Fruit fly (Drosophila melanogaster) whole organism, embryonic: Measurements from ENCODE around the gene sqh.

Experiments used
- Antp ChIP-seq: fragments of 200-800 bp; sonication (Bioruptor generic); optimal IDR thresholded peaks from 3 replicates; lab custom pipeline; 2016; ENCODE audit warnings: missing biosample characterization, missing genetic modification characterization
- BtbVII ChIP-seq: fragments of 200-800 bp; sonication (Bioruptor generic); optimal IDR thresholded peaks from 3 replicates; lab custom pipeline; 2017; ENCODE audit warnings: missing biosample characterization, mild to moderate bottlenecking, missing genetic modification characterization
- CG10366 ChIP-seq: fragments of 200-800 bp; sonication (Bioruptor generic); IDR thresholded peaks from 2 replicates; pipeline ENCODE4 v1.3.6; 2022; ENCODE audit warnings: missing biosample characterization, missing genetic modification characterization
- CG12155 ChIP-seq: fragments of 200-800 bp; sonication (Bioruptor generic); optimal IDR thresholded peaks from 3 replicates; lab custom pipeline; 2016; ENCODE audit warnings: missing biosample characterization, missing genetic modification characterization
- CG13775 ChIP-seq: fragments of 200-800 bp; sonication (Bioruptor generic); optimal IDR thresholded peaks from 3 replicates; lab custom pipeline; 2017; ENCODE audit warnings: missing biosample characterization, mild to moderate bottlenecking, missing genetic modification characterization
- CG13894 ChIP-seq: fragments of 200-800 bp; sonication (Bioruptor generic); optimal IDR thresholded peaks from 3 replicates; lab custom pipeline; 2018; ENCODE audit warnings: missing biosample characterization, mild to moderate bottlenecking, missing genetic modification characterization, moderate library complexity
- CG17359 ChIP-seq: fragments of 200-800 bp; sonication (Bioruptor generic); optimal IDR thresholded peaks from 3 replicates; lab custom pipeline; 2018; ENCODE audit warnings: missing biosample characterization, mild to moderate bottlenecking, missing genetic modification characterization, moderate library complexity
- CG17361 ChIP-seq: fragments of 200-800 bp; sonication (Bioruptor generic); IDR thresholded peaks from 3 replicates; pipeline ENCODE4 v1.3.6; 2022; ENCODE audit warnings: missing biosample characterization, missing genetic modification characterization
- CG17829 ChIP-seq: fragments of 200-800 bp; optimal IDR thresholded peaks from 2 replicates; lab custom pipeline; 2019; ENCODE audit warnings: missing biosample characterization, mild to moderate bottlenecking, missing genetic modification characterization, moderate library complexity
- CG1832 ChIP-seq: fragments of 200-800 bp; sonication (Bioruptor generic); optimal IDR thresholded peaks from 2 replicates; lab custom pipeline; 2017; ENCODE audit warnings: missing biosample characterization, mild to moderate bottlenecking, missing genetic modification characterization, inconsistent platforms
- CG2202 ChIP-seq: fragments of 200-800 bp; sonication (Bioruptor generic); optimal IDR thresholded peaks from 2 replicates; lab custom pipeline; 2018; ENCODE audit warnings: missing biosample characterization, mild to moderate bottlenecking, missing genetic modification characterization
- CG31224 ChIP-seq: fragments of 200-800 bp; sonication (Bioruptor generic); IDR thresholded peaks from 2 replicates; pipeline ENCODE4 v1.3.6; 2022; ENCODE audit warnings: missing biosample characterization, missing genetic modification characterization
- CG31441 ChIP-seq: fragments of 200-800 bp; sonication (Bioruptor generic); IDR thresholded peaks from 2 replicates; pipeline ENCODE4 v1.3.6; 2022; ENCODE audit warnings: missing biosample characterization, missing genetic modification characterization
- CG3281 ChIP-seq: fragments of 200-800 bp; sonication (Bioruptor generic); optimal IDR thresholded peaks from 3 replicates; lab custom pipeline; 2017; ENCODE audit warnings: missing biosample characterization, mild to moderate bottlenecking, missing genetic modification characterization
- CG3726 ChIP-seq: fragments of 200-800 bp; sonication (Bioruptor generic); IDR thresholded peaks from 3 replicates; pipeline ENCODE4, ENCODE4 v1.3.6; 2022; ENCODE audit warnings: missing biosample characterization, missing genetic modification characterization
- CG3847 ChIP-seq: fragments of 200-800 bp; sonication (Bioruptor generic); IDR thresholded peaks from 2 replicates; pipeline ENCODE4 v1.3.6; 2022; ENCODE audit warnings: missing biosample characterization, missing genetic modification characterization
- CG4404 ChIP-seq: fragments of 200-800 bp; sonication (Bioruptor generic); IDR thresholded peaks from 2 replicates; pipeline ENCODE4 v1.3.6; 2022; ENCODE audit warnings: missing biosample characterization, missing genetic modification characterization
- CG4730 ChIP-seq: fragments of 200-800 bp; sonication (Bioruptor generic); IDR thresholded peaks from 2 replicates; pipeline ENCODE4 v1.3.6; 2022; ENCODE audit warnings: missing biosample characterization, missing genetic modification characterization
- CG6175 ChIP-seq: fragments of 200-800 bp; sonication (Bioruptor generic); IDR thresholded peaks from 3 replicates; pipeline ENCODE4 v1.3.6; 2022; ENCODE audit warnings: missing biosample characterization, missing genetic modification characterization
- CG7987 ChIP-seq: fragments of 200-800 bp; sonication (Bioruptor generic); optimal IDR thresholded peaks from 2 replicates; lab custom pipeline; 2018; ENCODE audit warnings: missing biosample characterization, mild to moderate bottlenecking, missing genetic modification characterization, moderate library complexity
- CG8089 ChIP-seq: fragments of 200-800 bp; sonication (Bioruptor generic); optimal IDR thresholded peaks from 3 replicates; lab custom pipeline; 2016; ENCODE audit warnings: missing biosample characterization, missing genetic modification characterization
- CG8765 ChIP-seq: fragments of 200-800 bp; sonication (Bioruptor generic); IDR thresholded peaks from 2 replicates; pipeline ENCODE4 v1.3.6; 2022; ENCODE audit warnings: missing biosample characterization, missing genetic modification characterization
- CG9215 ChIP-seq: fragments of 200-800 bp; sonication (Bioruptor generic); IDR thresholded peaks from 2 replicates; pipeline ENCODE4 v1.3.6; 2022; ENCODE audit warnings: missing biosample characterization, missing genetic modification characterization
- CG9727 ChIP-seq: fragments of 200-800 bp; sonication (Bioruptor generic); optimal IDR thresholded peaks from 3 replicates; lab custom pipeline; 2017; ENCODE audit warnings: missing biosample characterization, mild to moderate bottlenecking, missing genetic modification characterization
- Camta ChIP-seq: fragments of 200-800 bp; sonication (Bioruptor generic); optimal IDR thresholded peaks from 2 replicates; lab custom pipeline; 2016; ENCODE audit warnings: missing biosample characterization, missing genetic modification characterization
- Doc2 ChIP-seq: fragments of 200-800 bp; sonication (Bioruptor generic); IDR thresholded peaks from 2 replicates; pipeline ENCODE4 v1.3.6; 2022; ENCODE audit warnings: missing biosample characterization, missing genetic modification characterization
- Dref ChIP-seq: fragments of 200-800 bp; sonication (Bioruptor generic); IDR thresholded peaks from 2 replicates; pipeline ENCODE4 v1.3.6; 2022; ENCODE audit warnings: missing biosample characterization, missing genetic modification characterization
- HLH4C ChIP-seq: fragments of 200-800 bp; sonication (Bioruptor generic); IDR thresholded peaks from 3 replicates; pipeline ENCODE4 v1.3.6; 2022; ENCODE audit warnings: missing biosample characterization, missing genetic modification characterization; ENCODE audit not compliant: partially characterized antibody
- Mes4 ChIP-seq: fragments of 200-800 bp; sonication (Bioruptor generic); optimal IDR thresholded peaks from 2 replicates; lab custom pipeline; 2016; ENCODE audit warnings: missing biosample characterization, missing genetic modification characterization
- Myb ChIP-seq: fragments of 200-800 bp; sonication (Bioruptor generic); optimal IDR thresholded peaks from 2 replicates; lab custom pipeline; 2016; ENCODE audit warnings: missing biosample characterization, missing genetic modification characterization
- Scr ChIP-seq: fragments of 200-800 bp; sonication (Bioruptor generic); IDR thresholded peaks from 2 replicates; pipeline ENCODE4 v1.3.6; 2022; ENCODE audit warnings: missing biosample characterization, missing genetic modification characterization; ENCODE audit not compliant: partially characterized antibody
- Sry-β ChIP-seq: fragments of 200-800 bp; sonication (Bioruptor generic); optimal IDR thresholded peaks from 2 replicates; lab custom pipeline; 2018; ENCODE audit warnings: missing biosample characterization, mild to moderate bottlenecking, missing genetic modification characterization, moderate library complexity
- Xrp1 ChIP-seq: fragments of 200-800 bp; sonication (Bioruptor generic); IDR thresholded peaks from 2 replicates; pipeline ENCODE4 v1.3.6; 2022; ENCODE audit warnings: missing biosample characterization, missing genetic modification characterization
- ase ChIP-seq: fragments of 200-800 bp; sonication (Bioruptor generic); IDR thresholded peaks from 3 replicates; pipeline ENCODE4 v1.3.6; 2022; ENCODE audit warnings: missing biosample characterization, missing genetic modification characterization
- br ChIP-seq: fragments of >200 bp; optimal IDR thresholded peaks from 2 replicates; lab custom pipeline; 2017
- chinmo ChIP-seq: fragments of 200-800 bp; sonication (Bioruptor generic); IDR thresholded peaks from 4 replicates; pipeline ENCODE4 v1.3.6; 2022; ENCODE audit warnings: missing biosample characterization, missing genetic modification characterization; ENCODE audit not compliant: partially characterized antibody
- chm ChIP-seq: fragments of 200-800 bp; sonication (Bioruptor generic); IDR thresholded peaks from 2 replicates; pipeline ENCODE4 v1.3.6; 2022; ENCODE audit warnings: missing biosample characterization, missing genetic modification characterization
- crp ChIP-seq, 2 experiments: fragments of 200-800 bp; sonication (Bioruptor generic); optimal IDR thresholded peaks; 2 replicates in 1 of 2; 3 replicates in 1 of 2; lab custom pipeline; 2017; ENCODE audit warnings: missing biosample characterization in 2 of 2, missing genetic modification characterization in 2 of 2, mild to moderate bottlenecking in 1 of 2, moderate library complexity in 1 of 2
- fu2 ChIP-seq: fragments of 200-800 bp; sonication (Bioruptor generic); optimal IDR thresholded peaks from 2 replicates; lab custom pipeline; 2016; ENCODE audit warnings: missing biosample characterization, missing genetic modification characterization
- gcm2 ChIP-seq: fragments of 200-800 bp; sonication (Bioruptor generic); optimal IDR thresholded peaks from 2 replicates; lab custom pipeline; 2016; ENCODE audit warnings: missing biosample characterization, missing genetic modification characterization
- insv ChIP-seq, 2 experiments: fragments of 200-800 bp; sonication (Bioruptor generic); optimal IDR thresholded peaks; 3 replicates each; lab custom pipeline; 2016 to 2018; ENCODE audit warnings: missing biosample characterization in 2 of 2, missing genetic modification characterization in 2 of 2
- lbe ChIP-seq: fragments of 200-800 bp; sonication (Bioruptor generic); optimal IDR thresholded peaks from 2 replicates; lab custom pipeline; 2016; ENCODE audit warnings: missing biosample characterization, mild to moderate bottlenecking, missing genetic modification characterization
- mam ChIP-seq: fragments of 200-800 bp; sonication (Bioruptor generic); optimal IDR thresholded peaks from 3 replicates; lab custom pipeline; 2016; ENCODE audit warnings: missing biosample characterization, missing genetic modification characterization
- nau ChIP-seq: fragments of 200-800 bp; sonication (Bioruptor generic); optimal IDR thresholded peaks from 3 replicates; lab custom pipeline; 2017; ENCODE audit warnings: missing biosample characterization, mild to moderate bottlenecking, missing genetic modification characterization, missing genetic modification reagents
- nerfin-1 ChIP-seq: fragments of 200-800 bp; sonication (Bioruptor generic); optimal IDR thresholded peaks from 3 replicates; lab custom pipeline; 2019; ENCODE audit warnings: missing biosample characterization, mild to moderate bottlenecking, missing genetic modification characterization, moderate library complexity
- nerfin-2 ChIP-seq: fragments of 200-800 bp; sonication (Bioruptor generic); IDR thresholded peaks from 2 replicates; pipeline ENCODE4 v1.3.6; 2022; ENCODE audit warnings: missing biosample characterization, missing genetic modification characterization; ENCODE audit not compliant: partially characterized antibody
- pan ChIP-seq, 4 experiments: fragments of >200 bp in 3 of 4; fragments of 200-800 bp in 1 of 4; sonication (Bioruptor generic) in 1 of 4; optimal IDR thresholded peaks in 3 of 4; IDR thresholded peaks in 1 of 4; 2 replicates each; pipeline versions ENCODE4 v1.3.6 to Lab custom; 2017 to 2022; ENCODE audit warnings: missing biosample characterization in 2 of 4, missing genetic modification characterization in 2 of 4, mixed read lengths in 1 of 4
- prd ChIP-seq, 3 experiments: fragments of >200 bp in 2 of 3; fragments of 200-800 bp in 1 of 3; sonication (Bioruptor generic) in 1 of 3; optimal IDR thresholded peaks in 2 of 3; IDR thresholded peaks in 1 of 3; 2 replicates in 2 of 3; 3 replicates in 1 of 3; pipeline versions ENCODE4 v1.3.6 to Lab custom; 2017 to 2022; ENCODE audit warnings: missing biosample characterization in 1 of 3, missing genetic modification characterization in 1 of 3
- sr ChIP-seq: fragments of 200-800 bp; sonication (Bioruptor generic); IDR thresholded peaks from 3 replicates; pipeline ENCODE4 v1.3.6; 2022; ENCODE audit warnings: missing biosample characterization, missing genetic modification characterization
- tx ChIP-seq: fragments of 200-800 bp; sonication (Bioruptor generic); optimal IDR thresholded peaks from 2 replicates; lab custom pipeline; 2016; ENCODE audit warnings: missing biosample characterization, missing genetic modification characterization

The sqh gene

DNA sequence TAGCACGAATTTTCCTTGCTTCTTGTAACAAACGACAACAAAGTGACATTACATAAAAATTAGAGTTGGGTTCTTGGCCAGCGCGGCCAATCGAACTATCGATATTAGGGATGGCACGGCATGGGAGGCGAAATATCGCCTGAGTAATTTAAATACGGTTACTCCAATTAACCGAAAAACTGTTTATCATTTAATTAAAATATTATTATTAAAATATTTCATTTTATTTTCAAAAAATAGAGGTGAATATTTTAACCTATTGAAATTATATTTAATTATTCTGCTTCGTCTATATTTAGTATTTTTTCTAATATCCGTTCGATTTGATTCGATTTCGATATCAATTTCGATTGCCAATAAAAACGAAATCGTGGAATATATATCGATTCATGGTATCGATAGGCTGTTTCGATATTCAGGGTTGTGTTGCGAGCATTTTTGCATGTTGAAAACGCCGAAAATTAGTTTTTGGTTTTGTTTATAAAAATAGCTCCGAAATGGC, 30.5 kb upstream of the sqh start, which contains the start of the genes Rbcn-3A and Spx (continued):
- no peak for TF ChIP-seq CG4404
- TF ChIP-seq br (lab: Kevin White, UChicago) = no peak
- TF ChIP-seq CG3281 (GFP tag; lab: Kevin White, UChicago) = no peak
- TF ChIP-seq CG4730 (GFP tag; lab: Robert Waterston, UW) = no peak
- TF ChIP-seq CG31441 (GFP tag; lab: Robert Waterston, UW) = peak; percentile 36; the same call in 1 of the 2 replicates
- no peak for TF ChIP-seq CG31224 (GFP tag; lab: Robert Waterston, UW)
- TF ChIP-seq Xrp1 (GFP tag; lab: Robert Waterston, UW) = peak; percentile 5; the same call in 1 of the 2 replicates
- no peak for TF ChIP-seq CG17829 (tag; lab: Kevin White, UChicago)
- TF ChIP-seq Mes4 (GFP tag; lab: Kevin White, UChicago) = no peak
- peak; percentile 89 for TF ChIP-seq nerfin-2
- TF ChIP-seq pan (optimal IDR thresholded peaks at IDR 0.05; lab: Kevin White, UChicago) = no peak
- peak in 1 of 2 experiments; percentile 7 for TF ChIP-seq pan (GFP tag; optimal IDR thresholded peaks at IDR 0.05 in 1 of 2, IDR thresholded peaks at IDR 0.05 in 1 of 2)
- no peak for TF ChIP-seq CG10366 (GFP tag; lab: Robert Waterston, UW)
- peak; percentile 8 for TF ChIP-seq CG13894 (tag; lab: Kevin White, UChicago)
- no peak for TF ChIP-seq CG3726 (GFP tag; lab: Robert Waterston, UW)
- no peak for TF ChIP-seq CG6175 (GFP tag; lab: Robert Waterston, UW)
- no peak for TF ChIP-seq gcm2 (GFP tag; lab: Kevin White, UChicago)
- TF ChIP-seq Scr (GFP tag; lab: Robert Waterston, UW) = peak; percentile 94
- TF ChIP-seq CG9727 (GFP tag; lab: Kevin White, UChicago) = peak; percentile 32
- TF ChIP-seq Dref = peak; percentile 77
- TF ChIP-seq Antp (GFP tag; lab: Kevin White, UChicago) = no peak
- peak; percentile 92 for TF ChIP-seq HLH4C (GFP tag; lab: Robert Waterston, UW)
- TF ChIP-seq mam = no peak
- no peak for TF ChIP-seq Camta (GFP tag; lab: Kevin White, UChicago)
- no peak for TF ChIP-seq prd (optimal IDR thresholded peaks at IDR 0.05; lab: Kevin White, UChicago)
- TF ChIP-seq prd (GFP tag; IDR thresholded peaks at IDR 0.05; lab: Robert Waterston, UW) = peak; percentile 41; the same call in 1 of the 3 replicates
- no peak for TF ChIP-seq nau
- TF ChIP-seq CG7987 = no peak
- no peak for TF ChIP-seq sr (GFP tag; lab: Robert Waterston, UW)
- TF ChIP-seq Doc2 (GFP tag; lab: Robert Waterston, UW) = no peak
- peak; percentile 62; the same call in 2 of the 3 replicates for TF ChIP-seq CG17361 (GFP tag; lab: Robert Waterston, UW)
- TF ChIP-seq nerfin-1 (tag; lab: Kevin White, UChicago) = no peak
- 0 out of 4 replicates have a peak, but pooled peaks have one; percentile 80 for TF ChIP-seq chinmo (GFP tag; lab: Robert Waterston, UW)
- no peak for TF ChIP-seq insv (GFP tag; optimal IDR thresholded peaks at IDR 0.05; lab: Kevin White, UChicago)
- peak; percentile 32 for TF ChIP-seq CG13775 (GFP tag; lab: Kevin White, UChicago)
- no peak for TF ChIP-seq CG12155
- TF ChIP-seq CG8765 (GFP tag; lab: Robert Waterston, UW) = no peak
- TF ChIP-seq CG1832 (GFP tag; lab: Kevin White, UChicago) = no peak
- no peak for TF ChIP-seq CG17359
- no peak for TF ChIP-seq BtbVII (GFP tag; lab: Kevin White, UChicago)
- 0 out of 2 replicates have a peak, but pooled peaks have one; percentile 25 for TF ChIP-seq CG3847 (GFP tag; lab: Robert Waterston, UW)
- no peak for TF ChIP-seq fu2 (GFP tag; lab: Kevin White, UChicago)
- TF ChIP-seq ase (GFP tag; lab: Robert Waterston, UW) = no peak
- no peak for TF ChIP-seq chm (GFP tag; lab: Robert Waterston, UW)
- peak; percentile 24 for TF ChIP-seq lbe (GFP tag; lab: Kevin White, UChicago)
- TF ChIP-seq tx = no peak
- no peak for TF ChIP-seq crp (GFP tag; optimal IDR thresholded peaks at IDR 0.05; lab: Kevin White, UChicago)
- no peak for TF ChIP-seq CG2202
- TF ChIP-seq CG9215 (GFP tag; lab: Robert Waterston, UW) = 0 out of 2 replicates have a peak, but pooled peaks have one; percentile 11
- no peak for TF ChIP-seq Myb (GFP tag; lab: Kevin White, UChicago)
- TF ChIP-seq CG8089 (GFP tag; lab: Kevin White, UChicago) = no peak
- no peak for TF ChIP-seq Sry-β (GFP tag; lab: Kevin White, UChicago)
